Worm (Caenorhabditis elegans) whole organism, early embryonic: ENCODE measurements around the gene ttr-13.

Source experiments
- aly-1 ChIP-seq: sonication (generic microtip); optimal IDR thresholded peaks from 2 replicates; lab custom pipeline; 2016; ENCODE audit warnings: missing genetic modification characterization, missing compliant biosample characterization
- ama-1 ChIP-seq: fragments of 150-350 bp; optimal IDR thresholded peaks from 2 replicates; lab custom pipeline; 2014
- ceh-13 ChIP-seq: fragments of 200-800 bp; sonication (Bioruptor generic); optimal IDR thresholded peaks from 2 replicates; lab custom pipeline; 2018; ENCODE audit warnings: mild to moderate bottlenecking, missing genetic modification characterization, missing compliant biosample characterization
- ceh-36 ChIP-seq: sonication (generic microtip); optimal IDR thresholded peaks from 2 replicates; lab custom pipeline; 2016; ENCODE audit warnings: missing genetic modification characterization, inconsistent platforms, missing compliant biosample characterization
- ets-7 ChIP-seq: sonication (generic microtip); optimal IDR thresholded peaks from 2 replicates; lab custom pipeline; 2016; ENCODE audit warnings: missing genotype, missing genetic modification characterization, missing compliant biosample characterization
- flt-1 ChIP-seq: fragments of 200-800 bp; sonication (Bioruptor generic); IDR thresholded peaks from 2 replicates; pipeline ENCODE4 v1.3.6; 2022; ENCODE audit warnings: missing genetic modification characterization, missing compliant biosample characterization
- hmbx-1 ChIP-seq: sonication (generic microtip); optimal IDR thresholded peaks from 2 replicates; lab custom pipeline; 2016; ENCODE audit warnings: mild to moderate bottlenecking, missing genetic modification characterization, missing compliant biosample characterization
- hmg-4 ChIP-seq: fragments of 200-800 bp; sonication (Bioruptor generic); optimal IDR thresholded peaks from 2 replicates; lab custom pipeline; 2018; ENCODE audit warnings: mild to moderate bottlenecking, missing genetic modification characterization, missing compliant biosample characterization
- hnd-1 ChIP-seq: sonication (generic microtip); optimal IDR thresholded peaks from 2 replicates; lab custom pipeline; 2016; ENCODE audit warnings: missing genetic modification characterization, missing compliant biosample characterization
- pes-1 ChIP-seq: fragments of 200-800 bp; sonication (Bioruptor generic); IDR thresholded peaks from 2 replicates; pipeline ENCODE4 v1.3.6; 2022; ENCODE audit warnings: missing genetic modification reagents, missing genetic modification characterization, missing compliant biosample characterization
- scrt-1 ChIP-seq: fragments of 200-800 bp; sonication (Bioruptor generic); IDR thresholded peaks from 2 replicates; pipeline ENCODE4 v1.3.6; 2022; ENCODE audit warnings: missing genetic modification characterization, missing compliant biosample characterization
- tbx-11 ChIP-seq: fragments of 200-800 bp; sonication (Bioruptor generic); IDR thresholded peaks from 2 replicates; pipeline ENCODE4 v1.3.6; 2022; ENCODE audit warnings: missing genetic modification characterization, missing compliant biosample characterization
- tbx-37 ChIP-seq: fragments of 200-800 bp; sonication (Bioruptor generic); conservative IDR thresholded peaks from 2 replicates; pipeline ENCODE4 v1.3.6; 2022; ENCODE audit warnings: missing genetic modification reagents, missing genetic modification characterization, missing compliant biosample characterization
- tra-4 ChIP-seq: sonication (generic microtip); optimal IDR thresholded peaks from 2 replicates; lab custom pipeline; 2017; ENCODE audit warnings: missing genetic modification characterization, missing compliant biosample characterization

DNA sequence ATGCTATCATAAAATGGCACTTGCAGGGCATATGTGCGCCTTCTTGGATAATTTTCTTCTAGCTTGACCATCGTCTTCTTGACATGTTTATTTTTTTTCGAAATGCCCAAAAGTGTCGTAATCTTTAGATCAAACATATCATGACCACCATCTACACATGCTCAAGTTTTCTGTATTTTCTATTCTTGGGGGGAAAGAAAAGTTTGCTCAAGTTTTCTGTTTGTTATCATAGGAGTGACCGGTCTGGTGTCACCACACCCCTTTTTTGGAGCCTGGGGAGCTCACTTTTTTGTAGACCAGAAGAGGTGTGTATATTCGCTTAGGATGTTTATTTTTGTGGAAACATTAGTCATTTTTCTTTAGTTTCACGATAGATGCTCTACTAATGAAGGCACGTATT, 48.6 kb upstream of the ttr-13 start, which contains the start of gene klf-2:
- TF ChIP-seq ama-1 (lab: Kevin White, UChicago), result no peak
- no peak for TF ChIP-seq scrt-1 (GFP tag; lab: Robert Waterston, UW)
- no peak for TF ChIP-seq flt-1
- TF ChIP-seq ets-7 (tag; lab: Kevin White, UChicago), result no peak
- no peak for TF ChIP-seq tbx-11 (GFP tag; lab: Robert Waterston, UW)
- TF ChIP-seq hnd-1 (tag; lab: Kevin White, UChicago), result no peak
- TF ChIP-seq aly-1, result no peak
- no peak for TF ChIP-seq ceh-36 (tag; lab: Kevin White, UChicago)
- TF ChIP-seq tra-4 (tag; lab: Kevin White, UChicago), result no peak
- TF ChIP-seq ceh-13 (GFP tag; lab: Kevin White, UChicago), result no peak
- no peak for TF ChIP-seq hmbx-1 (tag; lab: Kevin White, UChicago)
- no peak for TF ChIP-seq tbx-37 (GFP tag; lab: Robert Waterston, UW)
- no peak for TF ChIP-seq pes-1 (GFP tag; lab: Robert Waterston, UW)
- TF ChIP-seq hmg-4 (GFP tag; lab: Kevin White, UChicago), result no peak
